Fruit fly (Drosophila melanogaster): ENCODE data around the gene Dus4.
A peak's percentile ranks its signal among the peaks of the same experiment; 100 is the strongest.

Gene Dus4

DNA sequence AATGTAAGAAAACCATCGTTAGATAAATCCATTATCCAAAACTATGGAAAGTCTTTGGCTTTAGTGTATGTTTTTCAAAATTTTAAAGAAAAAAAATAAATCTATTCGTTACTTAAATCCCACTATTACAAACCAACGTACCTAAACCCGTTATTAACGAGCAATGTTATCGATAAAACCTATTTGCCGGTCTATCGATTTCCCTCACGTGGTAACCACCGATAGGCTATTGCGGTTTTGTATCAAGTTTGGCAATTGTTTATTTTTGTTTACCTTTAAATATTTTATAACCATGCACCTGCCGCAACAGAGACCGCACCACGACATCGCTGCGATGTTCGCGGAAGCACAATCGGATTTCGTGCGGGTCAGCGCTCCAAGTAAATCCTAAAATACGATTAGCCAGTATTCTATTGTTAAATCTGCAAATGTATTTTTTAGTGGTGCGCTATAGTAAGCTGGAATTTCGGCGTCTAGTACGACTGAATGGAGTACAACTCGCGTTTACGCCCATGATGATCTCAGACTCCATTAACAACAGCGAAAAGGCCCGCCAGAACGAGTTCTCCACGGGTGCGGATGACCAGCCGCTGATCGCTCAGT is at the start of gene Dus4 (continued):
- TF ChIP-seq CHES-1-like (GFP tag; optimal IDR thresholded peaks at IDR 0.05): no peak
- no peak for TF ChIP-seq CG6813 (GFP tag; optimal IDR thresholded peaks at IDR 0.05)
- no peak for TF ChIP-seq Doc2 (GFP tag; IDR thresholded peaks at IDR 0.05)
- TF ChIP-seq run (tag; optimal IDR thresholded peaks at IDR 0.05): peak; percentile 53
- TF ChIP-seq CG6791 (GFP tag; IDR thresholded peaks at IDR 0.05; ENCODE audit: partially characterized antibody): peak; percentile 92
- no peak for TF ChIP-seq kah (GFP tag; optimal IDR thresholded peaks at IDR 0.05)
- no peak for TF ChIP-seq CG14710 (tag; optimal IDR thresholded peaks at IDR 0.05)
- TF ChIP-seq CG1529 (GFP tag; optimal IDR thresholded peaks at IDR 0.05): no peak
- no peak for TF ChIP-seq Oli (tag; optimal IDR thresholded peaks at IDR 0.05)
- no peak for TF ChIP-seq CG32532 (GFP tag; IDR thresholded peaks at IDR 0.05)
- no peak for TF ChIP-seq CG14441 (GFP tag; IDR thresholded peaks at IDR 0.05)
- TF ChIP-seq rib (GFP tag; IDR thresholded peaks at IDR 0.05): no peak
- TF ChIP-seq crp (GFP tag; optimal IDR thresholded peaks at IDR 0.05): no peak
- no peak for TF ChIP-seq CG17359 (tag; optimal IDR thresholded peaks at IDR 0.05)
- no peak for TF ChIP-seq Rfx (GFP tag; IDR thresholded peaks at IDR 0.05)
- TF ChIP-seq CG6765 (GFP tag; optimal IDR thresholded peaks at IDR 0.05): no peak
- TF ChIP-seq CG9215 (GFP tag; IDR thresholded peaks at IDR 0.05): no peak
- no peak for TF ChIP-seq CG12236 (GFP tag; optimal IDR thresholded peaks at IDR 0.05)

DNA sequence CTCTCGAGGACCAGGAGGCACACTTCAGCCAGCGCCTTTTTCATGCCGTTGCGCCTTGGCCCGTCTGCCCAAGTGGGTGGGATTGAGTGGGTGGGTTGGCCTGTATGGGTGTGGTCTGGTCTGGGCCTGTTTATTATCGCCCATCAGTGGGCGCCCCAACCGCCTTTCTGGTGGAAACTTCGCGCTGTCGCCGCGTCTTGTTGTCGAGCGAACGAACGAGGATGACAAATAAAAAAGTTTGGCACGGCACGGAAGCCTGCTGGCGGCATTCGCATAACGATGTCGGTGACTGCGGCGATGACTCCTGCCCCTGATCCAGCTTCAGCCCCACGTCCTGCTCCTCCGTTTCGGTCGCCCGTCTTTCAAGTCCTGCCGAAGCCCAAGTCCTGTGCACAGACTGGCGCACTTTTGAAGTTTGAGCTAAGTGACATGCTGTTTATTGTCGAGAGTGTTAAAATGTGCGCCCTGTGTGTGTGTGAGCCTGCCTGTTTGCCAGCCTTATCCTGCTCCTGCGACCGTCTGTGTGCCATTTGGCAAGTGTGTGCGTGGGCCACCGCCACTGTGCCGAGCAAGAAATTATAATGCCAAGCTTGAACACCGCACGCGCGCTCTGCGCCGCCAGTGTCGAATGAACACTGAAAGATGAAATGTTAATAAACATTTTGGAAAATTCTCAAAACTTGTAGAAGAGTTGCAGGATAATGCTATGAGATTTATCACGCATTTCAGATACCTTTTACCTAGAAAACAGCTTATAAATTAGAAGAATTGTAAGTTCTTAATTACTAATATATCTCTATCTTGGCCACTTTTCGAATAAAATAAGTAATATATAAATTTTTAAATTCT is 48.8 kb upstream of the Dus4 start:
- TF ChIP-seq Awh (GFP tag; IDR thresholded peaks at IDR 0.05): 0 out of 2 replicates have a peak, but pooled peaks have one; percentile 10
- no peak for TF ChIP-seq trh (GFP tag; optimal IDR thresholded peaks at IDR 0.05)
- TF ChIP-seq phol (tag; optimal IDR thresholded peaks at IDR 0.05): peak; percentile 77
- TF ChIP-seq sima (GFP tag; optimal IDR thresholded peaks at IDR 0.05): no peak
- peak; percentile 86 for TF ChIP-seq gem (tag; optimal IDR thresholded peaks at IDR 0.05)
- TF ChIP-seq CG14050 (GFP tag; IDR thresholded peaks at IDR 0.05): peak; percentile 13; the same call in 1 of the 3 replicates
- TF ChIP-seq abd-A (tag; optimal IDR thresholded peaks at IDR 0.05): peak; percentile 96
- TF ChIP-seq sna (GFP tag; IDR thresholded peaks at IDR 0.05; ENCODE audit: partially characterized antibody): no peak
- peak; percentile 80 for TF ChIP-seq CG6765 (GFP tag; optimal IDR thresholded peaks at IDR 0.05)
- TF ChIP-seq CG5245 (GFP tag; optimal IDR thresholded peaks at IDR 0.05): peak; percentile 39
- peak; percentile 66 for TF ChIP-seq mirr (GFP tag; optimal IDR thresholded peaks at IDR 0.05)
- TF ChIP-seq CG14441 (GFP tag; IDR thresholded peaks at IDR 0.05): peak; percentile 50
- TF ChIP-seq CG13894 (tag; optimal IDR thresholded peaks at IDR 0.05): peak; percentile 54
- TF ChIP-seq tin (GFP tag; optimal IDR thresholded peaks at IDR 0.05): peak; percentile 43
- no peak for TF ChIP-seq CG16779 (GFP tag; IDR thresholded peaks at IDR 0.05)
- TF ChIP-seq run (tag; optimal IDR thresholded peaks at IDR 0.05): peak; percentile 59
- peak; percentile 91 for TF ChIP-seq Fer1 (GFP tag; optimal IDR thresholded peaks at IDR 0.05)
- TF ChIP-seq Xrp1 (GFP tag; IDR thresholded peaks at IDR 0.05): peak; percentile 73
- no peak for TF ChIP-seq CG7271 (tag; optimal IDR thresholded peaks at IDR 0.05)
- TF ChIP-seq gcm (GFP tag; optimal IDR thresholded peaks at IDR 0.05): peak; percentile 51
- no peak for TF ChIP-seq h (optimal IDR thresholded peaks at IDR 0.05)
- TF ChIP-seq ATbp (GFP tag; optimal IDR thresholded peaks at IDR 0.05): peak; percentile 72
- no peak for TF ChIP-seq hth (optimal IDR thresholded peaks at IDR 0.05)
- TF ChIP-seq unpg (GFP tag; optimal IDR thresholded peaks at IDR 0.05): peak; percentile 74
- TF ChIP-seq CG11560 (tag; IDR thresholded peaks at IDR 0.05): 0 out of 3 replicates have a peak, but pooled peaks have one; percentile 32
- TF ChIP-seq sug (tag; optimal IDR thresholded peaks at IDR 0.05): peak; percentile 70
- TF ChIP-seq CG17912 (GFP tag; optimal IDR thresholded peaks at IDR 0.05): peak; percentile 15
- TF ChIP-seq CG6683 (GFP tag; optimal IDR thresholded peaks at IDR 0.05): peak; percentile 74
- TF ChIP-seq CG3847 (GFP tag; IDR thresholded peaks at IDR 0.05): peak; percentile 50; the same call in 1 of the 2 replicates
- TF ChIP-seq bcd (GFP tag; optimal IDR thresholded peaks at IDR 0.05): peak; percentile 80
- TF ChIP-seq pho (GFP tag; optimal IDR thresholded peaks at IDR 0.05): peak; percentile 43
- TF ChIP-seq CG43689 (GFP tag; IDR thresholded peaks at IDR 0.05): no peak
- TF ChIP-seq CG9215 (GFP tag; IDR thresholded peaks at IDR 0.05): 0 out of 2 replicates have a peak, but pooled peaks have one; percentile 46

Measured in whole organism, embryonic.